Fruit fly (Drosophila melanogaster) whole organism, prepupa: ENCODE data around the gene Phb1.

Experiments
- Blimp-1 ChIP-seq: fragments of 200-800 bp; sonication (Bioruptor generic); optimal IDR thresholded peaks from 3 replicates; lab custom pipeline; 2017; ENCODE audit warnings: missing biosample characterization, missing genetic modification characterization, mild to moderate bottlenecking, moderate library complexity, missing genetic modification reagents
- CG10669 ChIP-seq: fragments of 200-800 bp; sonication (Bioruptor generic); optimal IDR thresholded peaks from 3 replicates; lab custom pipeline; 2018; ENCODE audit warnings: missing biosample characterization, mild to moderate bottlenecking, missing genetic modification characterization, moderate library complexity
- CG11762 ChIP-seq: fragments of 200-800 bp; sonication (Bioruptor generic); optimal IDR thresholded peaks from 3 replicates; lab custom pipeline; 2016; ENCODE audit warnings: missing biosample characterization, missing genetic modification characterization; ENCODE audit not compliant: insufficient read depth
- CG11902 ChIP-seq: fragments of 200-800 bp; sonication (Bioruptor generic); optimal IDR thresholded peaks from 3 replicates; lab custom pipeline; 2016; ENCODE audit warnings: missing biosample characterization, missing genetic modification characterization
- CG15336 ChIP-seq: fragments of 200-800 bp; sonication (Bioruptor generic); IDR thresholded peaks from 2 replicates; pipeline ENCODE4 v1.3.6; 2022; ENCODE audit warnings: missing biosample characterization, missing genetic modification characterization
- CG1621 ChIP-seq: fragments of 200-800 bp; sonication (Bioruptor generic); optimal IDR thresholded peaks from 3 replicates; lab custom pipeline; 2018; ENCODE audit warnings: missing biosample characterization, mild to moderate bottlenecking, missing genetic modification characterization
- CG16779 ChIP-seq: fragments of 200-800 bp; sonication (Bioruptor generic); optimal IDR thresholded peaks from 3 replicates; lab custom pipeline; 2017; ENCODE audit warnings: missing biosample characterization, mild to moderate bottlenecking, missing genetic modification characterization
- CG31627 ChIP-seq: fragments of 200-800 bp; sonication (Bioruptor generic); optimal IDR thresholded peaks from 3 replicates; lab custom pipeline; 2016; ENCODE audit warnings: missing biosample characterization, missing genetic modification characterization
- CG32006 ChIP-seq: fragments of 200-800 bp; sonication (Bioruptor generic); optimal IDR thresholded peaks from 3 replicates; lab custom pipeline; 2017; ENCODE audit warnings: missing biosample characterization, mild to moderate bottlenecking, missing genetic modification characterization
- CG34406 ChIP-seq: fragments of 200-800 bp; sonication (Bioruptor generic); optimal IDR thresholded peaks from 3 replicates; lab custom pipeline; 2016; ENCODE audit warnings: missing biosample characterization, missing genetic modification characterization
- CG3919 ChIP-seq: fragments of 200-800 bp; sonication (Bioruptor generic); optimal IDR thresholded peaks from 3 replicates; lab custom pipeline; 2016; ENCODE audit warnings: missing biosample characterization, missing genetic modification characterization
- CG6163 ChIP-seq: fragments of 200-800 bp; sonication (Bioruptor generic); IDR thresholded peaks from 3 replicates; pipeline ENCODE4 v1.3.6; 2022; ENCODE audit warnings: missing biosample characterization, missing genetic modification characterization
- CG6792 ChIP-seq: fragments of 200-800 bp; sonication (Bioruptor generic); optimal IDR thresholded peaks from 3 replicates; lab custom pipeline; 2016; ENCODE audit warnings: missing biosample characterization, missing genetic modification characterization
- CG7368 ChIP-seq: fragments of 200-800 bp; sonication (Bioruptor generic); optimal IDR thresholded peaks from 3 replicates; lab custom pipeline; 2016; ENCODE audit warnings: missing biosample characterization, missing genetic modification characterization
- CG8119 ChIP-seq: fragments of 200-800 bp; sonication (Bioruptor generic); IDR thresholded peaks from 3 replicates; pipeline ENCODE4 v1.3.6; 2022; ENCODE audit warnings: missing biosample characterization, missing genetic modification characterization
- CG8319 ChIP-seq: fragments of 200-800 bp; sonication (Bioruptor generic); optimal IDR thresholded peaks from 3 replicates; lab custom pipeline; 2016; ENCODE audit warnings: missing biosample characterization, missing genetic modification characterization
- CG8632 ChIP-seq: fragments of 200-800 bp; sonication (Bioruptor generic); optimal IDR thresholded peaks from 3 replicates; lab custom pipeline; 2016; ENCODE audit warnings: missing biosample characterization, missing genetic modification characterization
- CG9139 ChIP-seq: fragments of 200-800 bp; sonication (Bioruptor generic); optimal IDR thresholded peaks from 3 replicates; lab custom pipeline; 2017; ENCODE audit warnings: missing biosample characterization, mild to moderate bottlenecking, missing genetic modification characterization
- Eip75B ChIP-seq: fragments of 200-800 bp; sonication (Bioruptor generic); optimal IDR thresholded peaks from 3 replicates; lab custom pipeline; 2016; ENCODE audit warnings: missing biosample characterization, missing genetic modification characterization
- Eip78C ChIP-seq: fragments of 200-800 bp; sonication (Bioruptor generic); peaks from one replicate; lab custom pipeline; 2016; ENCODE audit warnings: missing biosample characterization, missing genetic modification characterization
- Hr4 ChIP-seq: fragments of 200-800 bp; sonication (Bioruptor generic); optimal IDR thresholded peaks from 3 replicates; lab custom pipeline; 2016; ENCODE audit warnings: missing biosample characterization, missing genetic modification characterization
- Lpt ChIP-seq: fragments of 200-800 bp; sonication (Bioruptor generic); optimal IDR thresholded peaks from 3 replicates; lab custom pipeline; 2016; ENCODE audit warnings: missing biosample characterization, missing genetic modification characterization
- Met ChIP-seq: fragments of 200-800 bp; sonication (Bioruptor generic); optimal IDR thresholded peaks from 3 replicates; lab custom pipeline; 2016; ENCODE audit warnings: missing biosample characterization, missing genetic modification characterization
- OdsH ChIP-seq: fragments of 200-800 bp; sonication (Bioruptor generic); optimal IDR thresholded peaks from 3 replicates; lab custom pipeline; 2016; ENCODE audit warnings: missing biosample characterization, missing genetic modification characterization
- Sox102F ChIP-seq: fragments of 200-800 bp; sonication (Bioruptor generic); optimal IDR thresholded peaks from 2 replicates; lab custom pipeline; 2016; ENCODE audit warnings: missing biosample characterization, mild to moderate bottlenecking, missing genetic modification characterization
- dsx ChIP-seq: fragments of 200-800 bp; optimal IDR thresholded peaks from 3 replicates; lab custom pipeline; 2019; ENCODE audit warnings: missing biosample characterization, mild to moderate bottlenecking, missing genetic modification characterization, moderate library complexity; ENCODE audit not compliant: poor library complexity, severe bottlenecking
- esn ChIP-seq: fragments of 200-800 bp; sonication (Bioruptor generic); optimal IDR thresholded peaks from 2 replicates; lab custom pipeline; 2016; ENCODE audit warnings: missing biosample characterization, mild to moderate bottlenecking, missing genetic modification characterization, moderate library complexity
- fd59A ChIP-seq: fragments of 200-800 bp; sonication (Bioruptor generic); optimal IDR thresholded peaks from 2 replicates; lab custom pipeline; 2017; ENCODE audit warnings: missing biosample characterization, mild to moderate bottlenecking, missing genetic modification characterization, missing genetic modification reagents
- fd85E ChIP-seq: fragments of 200-800 bp; sonication (Bioruptor generic); optimal IDR thresholded peaks from 3 replicates; lab custom pipeline; 2016; ENCODE audit warnings: missing biosample characterization, missing genetic modification characterization
- fkh ChIP-seq: fragments of 200-800 bp; sonication (Bioruptor generic); optimal IDR thresholded peaks from 3 replicates; lab custom pipeline; 2017; ENCODE audit warnings: missing biosample characterization, mild to moderate bottlenecking, missing genetic modification characterization, moderate library complexity
- net ChIP-seq: fragments of 200-800 bp; sonication (Bioruptor generic); optimal IDR thresholded peaks from 3 replicates; lab custom pipeline; 2016; ENCODE audit warnings: missing biosample characterization, missing genetic modification characterization
- salr ChIP-seq, 2 experiments: fragments of 200-800 bp; sonication (Bioruptor generic); optimal IDR thresholded peaks; 3 replicates each; lab custom pipeline; 2016 to 2018; ENCODE audit warnings: missing biosample characterization in 2 of 2, missing genetic modification characterization in 2 of 2, mild to moderate bottlenecking in 1 of 2
- spab ChIP-seq: fragments of 200-800 bp; sonication (Bioruptor generic); optimal IDR thresholded peaks from 2 replicates; lab custom pipeline; 2017; ENCODE audit warnings: missing biosample characterization, mild to moderate bottlenecking, missing genetic modification characterization, missing genetic modification reagents
- ss ChIP-seq, 2 experiments: fragments of 200-800 bp; sonication (Bioruptor generic); optimal IDR thresholded peaks; 2 replicates in 1 of 2; 3 replicates in 1 of 2; lab custom pipeline; 2017 to 2018; ENCODE audit warnings: mild to moderate bottlenecking in 2 of 2, missing biosample characterization in 2 of 2, missing genetic modification characterization in 2 of 2, moderate library complexity in 1 of 2
- svp ChIP-seq: fragments of 200-800 bp; sonication (Bioruptor generic); peaks from one replicate; lab custom pipeline; 2016; ENCODE audit warnings: missing biosample characterization, missing genetic modification characterization
- topi ChIP-seq: fragments of 200-800 bp; sonication (Bioruptor generic); optimal IDR thresholded peaks from 3 replicates; lab custom pipeline; 2016; ENCODE audit warnings: missing biosample characterization, missing genetic modification characterization
- vri ChIP-seq: fragments of 200-800 bp; sonication (Bioruptor generic); optimal IDR thresholded peaks from 3 replicates; lab custom pipeline; 2016; ENCODE audit warnings: missing biosample characterization, mild to moderate bottlenecking, missing genetic modification characterization

The Phb1 gene

dm6 chr2L:19114183-19114776 lies 9.4 kb downstream of the Phb1 start, which contains the start of gene CG10561:
CG10561 (plus strand) TSS chr2L:19114401.
- TF ChIP-seq CG16779, result no peak
- TF ChIP-seq dsx, result peak; percentile 71
- TF ChIP-seq vri (GFP tag; lab: Kevin White, UChicago), result peak; percentile 66
- peak; percentile 63 for TF ChIP-seq Eip78C (GFP tag; lab: Kevin White, UChicago)
- peak; percentile 21 for TF ChIP-seq fkh
- TF ChIP-seq, all 60 proteins: peak for 4

- TF ChIP-seq fd85E (no peak), CG11762 (GFP tag; lab: Kevin White, UChicago) (no peak), Blimp-1 (GFP tag; lab: Kevin White, UChicago) (peak; percentile 79), Eip78C (GFP tag; lab: Kevin White, UChicago) (peak; percentile 44)
Measured at dm6 chr2L:19112200-19112599, 11.5 kb downstream of the Phb1 start.

- TF ChIP-seq svp (GFP tag; lab: Kevin White, UChicago) (no peak), CG6163 (peak; percentile 53; the same call in 2 of the 3 replicates), CG7368 (GFP tag; lab: Kevin White, UChicago) (no peak), Hr4 (GFP tag; lab: Kevin White, UChicago) (no peak), CG15336 (GFP tag; lab: Robert Waterston, UW) (peak; percentile 22; the same call in 1 of the 2 replicates), CG9139 (GFP tag; lab: Kevin White, UChicago) (no peak), dsx (peak; percentile 84), esn (no peak), Lpt (GFP tag; lab: Kevin White, UChicago) (peak; percentile 16), spab (no peak), CG32006 (GFP tag; lab: Kevin White, UChicago) (no peak), Sox102F (GFP tag; lab: Kevin White, UChicago) (no peak), fd59A (GFP tag; lab: Kevin White, UChicago) (no peak), CG8119 (GFP tag; lab: Robert Waterston, UW) (peak; percentile 55), topi (GFP tag; lab: Kevin White, UChicago) (no peak), CG11902 (GFP tag; lab: Kevin White, UChicago) (no peak), Eip75B (GFP tag; lab: Kevin White, UChicago) (no peak), Eip78C (GFP tag; lab: Kevin White, UChicago) (no peak), salr (GFP tag; optimal IDR thresholded peaks at IDR 0.05; lab: Kevin White, UChicago) (no peak), fkh (peak; percentile 11), CG8632 (GFP tag; lab: Kevin White, UChicago) (no peak), CG1621 (tag; lab: Kevin White, UChicago) (peak; percentile 8), Blimp-1 (GFP tag; lab: Kevin White, UChicago) (no peak), CG34406 (GFP tag; lab: Kevin White, UChicago) (no peak), ss (GFP tag; optimal IDR thresholded peaks at IDR 0.05; lab: Kevin White, UChicago) (no peak)
Measured at dm6 chr2L:19111729-19112128, 11.9 kb downstream of the Phb1 start.

- no peak for TF ChIP-seq CG3919 (GFP tag; lab: Kevin White, UChicago)
- TF ChIP-seq CG8319 (GFP tag; lab: Kevin White, UChicago), result no peak
- no peak for TF ChIP-seq CG15336 (GFP tag; lab: Robert Waterston, UW)
Measured at dm6 chr2L:19111137-19111536, 12.5 kb downstream of the Phb1 start.

dm6 chr2L:19109625-19110204 lies 14.0 kb downstream of the Phb1 start, which contains the start of gene amd:
amd (plus strand) TSS chr2L:19110154.
- no peak for TF ChIP-seq CG8319 (GFP tag; lab: Kevin White, UChicago)
- TF ChIP-seq OdsH, result no peak
- no peak for TF ChIP-seq Blimp-1 (GFP tag; lab: Kevin White, UChicago)
- no peak for TF ChIP-seq net
- no peak for TF ChIP-seq CG31627
- no peak for TF ChIP-seq CG6792
- no peak for TF ChIP-seq CG10669 (GFP tag; lab: Kevin White, UChicago)
- no peak for TF ChIP-seq Met (GFP tag; lab: Kevin White, UChicago)
- TF ChIP-seq, all 60 proteins: peak for 0
